Fruit fly (Drosophila melanogaster) whole organism, embryonic: ENCODE data around the gene CG12773.

Source experiments
- Adf1 ChIP-seq: fragments of 200-800 bp; sonication (Bioruptor generic); IDR thresholded peaks from 2 replicates; pipeline ENCODE4 v1.3.6; 2022; ENCODE audit warnings: missing biosample characterization, missing genetic modification characterization
- CG10959 ChIP-seq: fragments of 200-800 bp; sonication (Bioruptor generic); IDR thresholded peaks from 2 replicates; pipeline ENCODE4 v1.3.6; 2022; ENCODE audit warnings: missing biosample characterization, missing genetic modification characterization
- CG12219 ChIP-seq: fragments of 200-800 bp; sonication (Bioruptor generic); optimal IDR thresholded peaks from 3 replicates; lab custom pipeline; 2018; ENCODE audit warnings: missing biosample characterization, mild to moderate bottlenecking, missing genetic modification characterization
- CG1233 ChIP-seq: fragments of 200-800 bp; sonication (Bioruptor generic); optimal IDR thresholded peaks from 4 replicates; lab custom pipeline; 2018; ENCODE audit warnings: missing biosample characterization, mild to moderate bottlenecking, missing genetic modification characterization
- CG12391 ChIP-seq: fragments of 200-800 bp; sonication (Bioruptor generic); optimal IDR thresholded peaks from 3 replicates; lab custom pipeline; 2018; ENCODE audit warnings: missing biosample characterization, mild to moderate bottlenecking, missing genetic modification characterization, moderate library complexity
- CG14965 ChIP-seq: fragments of 200-800 bp; sonication (Bioruptor generic); optimal IDR thresholded peaks from 2 replicates; lab custom pipeline; 2016; ENCODE audit warnings: missing biosample characterization, missing genetic modification characterization, borderline replicate concordance
- CG15479 ChIP-seq: fragments of 200-800 bp; sonication (Bioruptor generic); optimal IDR thresholded peaks from 3 replicates; lab custom pipeline; 2019; ENCODE audit warnings: missing biosample characterization, mild to moderate bottlenecking, missing genetic modification characterization, moderate library complexity
- CG15514 ChIP-seq: fragments of 200-800 bp; sonication (Bioruptor generic); optimal IDR thresholded peaks from 3 replicates; lab custom pipeline; 2017; ENCODE audit warnings: missing biosample characterization, missing genetic modification characterization, mild to moderate bottlenecking, moderate library complexity, missing genetic modification reagents
- CG16813 ChIP-seq: fragments of 200-800 bp; sonication (Bioruptor generic); IDR thresholded peaks from 3 replicates; pipeline ENCODE4 v1.3.6; 2022; ENCODE audit warnings: missing biosample characterization, missing genetic modification characterization; ENCODE audit not compliant: partially characterized antibody
- CG17385 ChIP-seq: fragments of 200-800 bp; sonication (Bioruptor generic); optimal IDR thresholded peaks from 3 replicates; lab custom pipeline; 2018; ENCODE audit warnings: missing biosample characterization, mild to moderate bottlenecking, missing genetic modification characterization
- CG3407 ChIP-seq: fragments of 200-800 bp; sonication (Bioruptor generic); optimal IDR thresholded peaks from 2 replicates; lab custom pipeline; 2018; ENCODE audit warnings: missing biosample characterization, mild to moderate bottlenecking, missing genetic modification characterization
- CG3838 ChIP-seq: fragments of 200-800 bp; sonication (Bioruptor generic); optimal IDR thresholded peaks from 3 replicates; lab custom pipeline; 2016; ENCODE audit warnings: missing biosample characterization, missing genetic modification characterization
- CG4820 ChIP-seq: fragments of 200-800 bp; sonication (Bioruptor generic); optimal IDR thresholded peaks from 3 replicates; lab custom pipeline; 2016; ENCODE audit warnings: missing biosample characterization, missing genetic modification characterization
- CG7839 ChIP-seq: fragments of 200-800 bp; sonication (Bioruptor generic); optimal IDR thresholded peaks from 3 replicates; lab custom pipeline; 2018; ENCODE audit warnings: missing biosample characterization, mild to moderate bottlenecking, missing genetic modification characterization, moderate library complexity
- CG8290 ChIP-seq, 3 experiments: fragments of 200-800 bp; sonication (Bioruptor generic); optimal IDR thresholded peaks; 2 replicates each; lab custom pipeline; 2016 to 2019; ENCODE audit warnings: missing biosample characterization in 3 of 3, missing genetic modification characterization in 3 of 3, mild to moderate bottlenecking in 2 of 3, moderate library complexity in 1 of 3
- CG9727 ChIP-seq: fragments of 200-800 bp; sonication (Bioruptor generic); optimal IDR thresholded peaks from 3 replicates; lab custom pipeline; 2017; ENCODE audit warnings: missing biosample characterization, mild to moderate bottlenecking, missing genetic modification characterization
- CHES-1-like ChIP-seq: fragments of 200-800 bp; sonication (Bioruptor generic); optimal IDR thresholded peaks from 2 replicates; lab custom pipeline; 2016; ENCODE audit warnings: missing biosample characterization, missing genetic modification characterization
- Dref ChIP-seq: fragments of 200-800 bp; sonication (Bioruptor generic); IDR thresholded peaks from 2 replicates; pipeline ENCODE4 v1.3.6; 2022; ENCODE audit warnings: missing biosample characterization, missing genetic modification characterization
- Elba2 ChIP-seq: fragments of 200-800 bp; sonication (Bioruptor generic); optimal IDR thresholded peaks from 3 replicates; lab custom pipeline; 2016; ENCODE audit warnings: missing biosample characterization, missing genetic modification characterization
- Ets65A ChIP-seq: fragments of 200-800 bp; sonication (Bioruptor generic); peaks from one replicate; lab custom pipeline; 2016; ENCODE audit warnings: missing biosample characterization, missing genetic modification characterization
- H15 ChIP-seq: fragments of 200-800 bp; sonication (Bioruptor generic); IDR thresholded peaks from 3 replicates; pipeline ENCODE4 v1.3.6; 2022; ENCODE audit warnings: missing biosample characterization, missing genetic modification characterization
- Hey ChIP-seq: fragments of 200-800 bp; sonication (Bioruptor generic); optimal IDR thresholded peaks from 3 replicates; lab custom pipeline; 2018; ENCODE audit warnings: missing biosample characterization, mild to moderate bottlenecking, missing genetic modification characterization
- Hr39 ChIP-seq: fragments of >200 bp; optimal IDR thresholded peaks from 2 replicates; lab custom pipeline; 2017
- NK7.1 ChIP-seq: fragments of 200-800 bp; sonication (Bioruptor generic); optimal IDR thresholded peaks from 3 replicates; lab custom pipeline; 2016; ENCODE audit warnings: missing biosample characterization, missing genetic modification characterization
- Oaz ChIP-seq: fragments of 200-800 bp; sonication (Bioruptor generic); IDR thresholded peaks from 2 replicates; pipeline ENCODE4 v1.3.6; 2022; ENCODE audit warnings: missing biosample characterization, missing genetic modification characterization
- Oli ChIP-seq: fragments of 200-800 bp; sonication (Bioruptor generic); optimal IDR thresholded peaks from 2 replicates; lab custom pipeline; 2018; ENCODE audit warnings: missing biosample characterization, mild to moderate bottlenecking, missing genetic modification characterization, moderate library complexity
- TFAM ChIP-seq: fragments of 200-800 bp; sonication (Bioruptor generic); optimal IDR thresholded peaks from 2 replicates; lab custom pipeline; 2017; ENCODE audit warnings: missing biosample characterization, missing genetic modification characterization, inconsistent platforms
- Tbp ChIP-seq: fragments of >200 bp; optimal IDR thresholded peaks from 2 replicates; lab custom pipeline; 2018; ENCODE audit warnings: missing biosample characterization, missing genetic modification characterization
- Vsx1 ChIP-seq: fragments of 200-800 bp; sonication (Bioruptor generic); optimal IDR thresholded peaks from 2 replicates; lab custom pipeline; 2017; ENCODE audit warnings: missing biosample characterization, mild to moderate bottlenecking, missing genetic modification characterization, missing genetic modification reagents
- aop ChIP-seq: fragments of 200-800 bp; sonication (Bioruptor generic); IDR thresholded peaks from 2 replicates; pipeline ENCODE4 v1.3.6; 2022; ENCODE audit warnings: missing biosample characterization, missing genetic modification characterization
- cato ChIP-seq: fragments of 200-800 bp; sonication (Bioruptor generic); optimal IDR thresholded peaks from 2 replicates; lab custom pipeline; 2016; ENCODE audit warnings: missing biosample characterization, missing genetic modification characterization, borderline replicate concordance
- cg ChIP-seq: fragments of 200-800 bp; sonication (Bioruptor generic); optimal IDR thresholded peaks from 3 replicates; lab custom pipeline; 2019; ENCODE audit warnings: missing biosample characterization, mild to moderate bottlenecking, missing genetic modification characterization, moderate library complexity
- chinmo ChIP-seq: fragments of 200-800 bp; sonication (Bioruptor generic); IDR thresholded peaks from 4 replicates; pipeline ENCODE4 v1.3.6; 2022; ENCODE audit warnings: missing biosample characterization, missing genetic modification characterization; ENCODE audit not compliant: partially characterized antibody
- crp ChIP-seq, 2 experiments: fragments of 200-800 bp; sonication (Bioruptor generic); optimal IDR thresholded peaks; 2 replicates in 1 of 2; 3 replicates in 1 of 2; lab custom pipeline; 2017; ENCODE audit warnings: missing biosample characterization in 2 of 2, missing genetic modification characterization in 2 of 2, mild to moderate bottlenecking in 1 of 2, moderate library complexity in 1 of 2
- en ChIP-seq: fragments of 200-800 bp; sonication (Bioruptor generic); optimal IDR thresholded peaks from 2 replicates; lab custom pipeline; 2016; ENCODE audit warnings: missing biosample characterization, missing genetic modification characterization
- fd64A ChIP-seq: fragments of 200-800 bp; sonication (Bioruptor generic); optimal IDR thresholded peaks from 3 replicates; lab custom pipeline; 2018; ENCODE audit warnings: missing biosample characterization, mild to moderate bottlenecking, missing genetic modification characterization
- gfzf ChIP-seq: fragments of 200-800 bp; sonication (Bioruptor generic); optimal IDR thresholded peaks from 2 replicates; lab custom pipeline; 2016; ENCODE audit warnings: missing biosample characterization, mild to moderate bottlenecking, missing genetic modification characterization, moderate library complexity
- insv ChIP-seq, 2 experiments: fragments of 200-800 bp; sonication (Bioruptor generic); optimal IDR thresholded peaks; 3 replicates each; lab custom pipeline; 2016 to 2018; ENCODE audit warnings: missing biosample characterization in 2 of 2, missing genetic modification characterization in 2 of 2
- inv ChIP-seq: fragments of 200-800 bp; sonication (Bioruptor generic); IDR thresholded peaks from 2 replicates; pipeline ENCODE4 v1.3.6; 2022; ENCODE audit warnings: missing biosample characterization, missing genetic modification characterization; ENCODE audit not compliant: partially characterized antibody
- kni ChIP-seq: fragments of 200-800 bp; sonication (Bioruptor generic); optimal IDR thresholded peaks from 3 replicates; lab custom pipeline; 2017; ENCODE audit warnings: mild to moderate bottlenecking, missing biosample characterization, missing genetic modification reagents, missing genetic modification characterization
- nerfin-2 ChIP-seq: fragments of 200-800 bp; sonication (Bioruptor generic); IDR thresholded peaks from 2 replicates; pipeline ENCODE4 v1.3.6; 2022; ENCODE audit warnings: missing biosample characterization, missing genetic modification characterization; ENCODE audit not compliant: partially characterized antibody
- org-1 ChIP-seq: fragments of 200-800 bp; sonication (Bioruptor generic); optimal IDR thresholded peaks from 2 replicates; lab custom pipeline; 2017; ENCODE audit warnings: missing biosample characterization, missing genetic modification characterization
- rib ChIP-seq: fragments of 200-800 bp; sonication (Bioruptor generic); IDR thresholded peaks from 2 replicates; pipeline ENCODE4 v1.3.6; 2022; ENCODE audit warnings: missing biosample characterization, missing genetic modification characterization
- schlank ChIP-seq: fragments of 200-800 bp; sonication (Bioruptor generic); optimal IDR thresholded peaks from 2 replicates; lab custom pipeline; 2018; ENCODE audit warnings: missing biosample characterization, mild to moderate bottlenecking, missing genetic modification characterization
- sima ChIP-seq: fragments of 200-800 bp; sonication (Bioruptor generic); optimal IDR thresholded peaks from 2 replicates; lab custom pipeline; 2016; ENCODE audit warnings: missing biosample characterization, missing genetic modification characterization
- slou ChIP-seq: fragments of 200-800 bp; sonication (Bioruptor generic); optimal IDR thresholded peaks from 3 replicates; lab custom pipeline; 2016; ENCODE audit warnings: missing biosample characterization, missing genetic modification characterization
- sug ChIP-seq: fragments of 200-800 bp; optimal IDR thresholded peaks from 2 replicates; lab custom pipeline; 2019; ENCODE audit warnings: missing biosample characterization, mild to moderate bottlenecking, missing genetic modification characterization, moderate library complexity
- tin ChIP-seq: fragments of 200-800 bp; sonication (Bioruptor generic); optimal IDR thresholded peaks from 3 replicates; lab custom pipeline; 2016; ENCODE audit warnings: missing biosample characterization, missing genetic modification characterization
- tio ChIP-seq: fragments of 200-800 bp; sonication (Bioruptor generic); optimal IDR thresholded peaks from 2 replicates; lab custom pipeline; 2017; ENCODE audit warnings: missing biosample characterization, missing genetic modification characterization, inconsistent platforms
- zfh2 ChIP-seq: fragments of 200-800 bp; sonication (Bioruptor generic); optimal IDR thresholded peaks from 2 replicates; lab custom pipeline; 2016; ENCODE audit warnings: missing biosample characterization, missing genetic modification characterization

The CG12773 gene

DNA sequence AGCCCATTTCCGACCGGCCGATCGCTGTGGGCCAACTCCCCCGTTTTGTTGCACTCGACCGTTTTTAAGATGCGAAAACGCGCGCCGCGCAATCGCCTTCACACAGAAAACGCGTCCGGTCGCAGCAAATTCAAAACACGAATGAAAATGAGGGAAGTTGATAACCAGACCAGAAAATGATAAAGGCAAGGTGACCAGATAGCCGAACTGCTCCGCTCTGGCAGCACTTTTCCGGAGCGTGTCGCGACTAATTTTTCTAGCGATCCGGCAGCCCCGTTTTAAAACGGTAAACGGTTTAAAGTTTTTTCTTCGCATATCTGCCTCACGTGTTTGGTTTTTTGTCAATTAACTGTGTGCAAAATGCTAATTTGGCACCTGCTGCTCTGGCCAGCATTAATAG is 31.6 kb downstream of the CG12773 start, which contains the start of gene DAAM (continued):
- TF ChIP-seq crp (GFP tag; optimal IDR thresholded peaks at IDR 0.05; lab: Kevin White, UChicago), result peak in 1 of 2 experiments; percentile 30
- peak; percentile 49 for TF ChIP-seq Dref
- peak; percentile 99 for TF ChIP-seq Ets65A
- no peak for TF ChIP-seq fd64A (GFP tag; lab: Kevin White, UChicago)
- no peak for TF ChIP-seq kni (GFP tag; lab: Kevin White, UChicago)
- no peak for TF ChIP-seq CG17385 (GFP tag; lab: Kevin White, UChicago)
- no peak for TF ChIP-seq tio (GFP tag; lab: Kevin White, UChicago)
- no peak for TF ChIP-seq Hr39 (lab: Kevin White, UChicago)
- peak; percentile 2 for TF ChIP-seq Oli (tag; lab: Kevin White, UChicago)
- TF ChIP-seq Elba2 (GFP tag; lab: Kevin White, UChicago), result no peak
- peak; percentile 61 for TF ChIP-seq CG15479 (GFP tag; lab: Kevin White, UChicago)
- peak; percentile 59 for TF ChIP-seq gfzf
- TF ChIP-seq CG14965 (GFP tag; lab: Kevin White, UChicago), result no peak
- no peak for TF ChIP-seq slou
- TF ChIP-seq zfh2 (GFP tag; lab: Kevin White, UChicago), result peak; percentile 53
- TF ChIP-seq cato, result no peak
- no peak for TF ChIP-seq chinmo (GFP tag; lab: Robert Waterston, UW)
- peak; percentile 61 for TF ChIP-seq CHES-1-like (GFP tag; lab: Kevin White, UChicago)
- no peak for TF ChIP-seq aop (GFP tag; lab: Robert Waterston, UW)
- peak; percentile 35 for TF ChIP-seq schlank (tag; lab: Kevin White, UChicago)
- TF ChIP-seq CG7839 (tag; lab: Kevin White, UChicago), result no peak
- no peak for TF ChIP-seq CG4820 (GFP tag; lab: Kevin White, UChicago)
- TF ChIP-seq CG15514, result peak; percentile 91
- no peak for TF ChIP-seq sug (tag; lab: Kevin White, UChicago)
- TF ChIP-seq CG3838, result no peak
- no peak for TF ChIP-seq TFAM
- no peak for TF ChIP-seq CG3407
- no peak for TF ChIP-seq CG10959
- no peak for TF ChIP-seq Tbp (GFP tag; lab: Kevin White, UChicago)
- peak; percentile 58; the same call in 1 of the 2 replicates for TF ChIP-seq rib (GFP tag; lab: Robert Waterston, UW)
- TF ChIP-seq CG8290 (GFP tag; optimal IDR thresholded peaks at IDR 0.05; lab: Kevin White, UChicago), result peak; percentile 14
- TF ChIP-seq CG8290 (tag; optimal IDR thresholded peaks at IDR 0.05; lab: Kevin White, UChicago), result no peak
- no peak for TF ChIP-seq cg (GFP tag; lab: Kevin White, UChicago)
- no peak for TF ChIP-seq en (GFP tag; lab: Kevin White, UChicago)
- TF ChIP-seq org-1 (GFP tag; lab: Kevin White, UChicago), result peak; percentile 12
- TF ChIP-seq CG1233, result peak; percentile 9
- no peak for TF ChIP-seq sima (GFP tag; lab: Kevin White, UChicago)
- no peak for TF ChIP-seq Vsx1
- TF ChIP-seq inv (GFP tag; lab: Robert Waterston, UW), result peak; percentile 26; the same call in 1 of the 2 replicates
- no peak; the same call in 1 of the 2 replicates for TF ChIP-seq Adf1
- TF ChIP-seq Oaz (GFP tag; lab: Robert Waterston, UW), result no peak
- TF ChIP-seq CG9727, result no peak
- TF ChIP-seq CG12219 (GFP tag; lab: Kevin White, UChicago), result no peak
- TF ChIP-seq Hey (tag; lab: Kevin White, UChicago), result peak; percentile 38
- TF ChIP-seq nerfin-2, result peak; percentile 59; the same call in 1 of the 2 replicates
- 0 out of 3 replicates have a peak, but pooled peaks have one; percentile 29 for TF ChIP-seq CG16813 (GFP tag; lab: Robert Waterston, UW)
- peak; percentile 27; the same call in 1 of the 3 replicates for TF ChIP-seq H15
- TF ChIP-seq CG12391 (tag; lab: Kevin White, UChicago), result peak; percentile 47
- TF ChIP-seq insv (GFP tag; optimal IDR thresholded peaks at IDR 0.05; lab: Kevin White, UChicago), result peak in 1 of 2 experiments; percentile 41
- TF ChIP-seq tin (GFP tag; lab: Kevin White, UChicago), result no peak
- peak; percentile 3 for TF ChIP-seq NK7.1 (GFP tag; lab: Kevin White, UChicago)
